Fruit fly (Drosophila melanogaster) whole organism, wandering third instar larva: ENCODE data around the gene Kaz.

Source experiments
- CG9705 ChIP-seq: fragments of 200-800 bp; sonication (Bioruptor generic); optimal IDR thresholded peaks from 2 replicates; lab custom pipeline; 2018; ENCODE audit warnings: missing biosample characterization, mild to moderate bottlenecking, missing genetic modification characterization
- CrebA ChIP-seq: fragments of 200-800 bp; sonication (Bioruptor generic); optimal IDR thresholded peaks from 2 replicates; lab custom pipeline; 2016; ENCODE audit warnings: missing biosample characterization, mild to moderate bottlenecking, missing genetic modification characterization, borderline replicate concordance
- Dfd ChIP-seq: fragments of >200 bp; optimal IDR thresholded peaks from 2 replicates; lab custom pipeline; 2017; ENCODE audit warnings: missing biosample characterization, missing genetic modification characterization
- Dif ChIP-seq: fragments of 200-275, 200-300 bp; sonication (Bioruptor generic); optimal IDR thresholded peaks from 2 replicates; lab custom pipeline; 2018; ENCODE audit warnings: missing biosample characterization, missing genetic modification characterization; ENCODE audit not compliant: partially characterized antibody
- HLH106 ChIP-seq: fragments of 200-800 bp; optimal IDR thresholded peaks from 3 replicates; lab custom pipeline; 2019; ENCODE audit warnings: missing biosample characterization, mild to moderate bottlenecking, missing genetic modification characterization, moderate library complexity
- Hr78 ChIP-seq: fragments of >200 bp; optimal IDR thresholded peaks from 2 replicates; lab custom pipeline; 2017; ENCODE audit warnings: missing biosample characterization, missing genetic modification characterization
- Hr83 ChIP-seq: fragments of 200-300 bp; sonication (Bioruptor generic); optimal IDR thresholded peaks from 2 replicates; lab custom pipeline; 2016; ENCODE audit warnings: missing biosample characterization, mild to moderate bottlenecking, missing genetic modification characterization, moderate library complexity; ENCODE audit not compliant: poor library complexity, severe bottlenecking
- Jra ChIP-seq: sonication (Bioruptor generic); optimal IDR thresholded peaks from 2 replicates; lab custom pipeline; 2016; ENCODE audit warnings: missing biosample characterization, missing genetic modification characterization
- Mio ChIP-seq: sonication (Bioruptor generic); optimal IDR thresholded peaks from 2 replicates; lab custom pipeline; 2016; ENCODE audit warnings: missing biosample characterization, missing genetic modification characterization
- Myc ChIP-seq: fragments of >200 bp; optimal IDR thresholded peaks from 2 replicates; lab custom pipeline; 2017
- N ChIP-seq: fragments of >200 bp; optimal IDR thresholded peaks from 2 replicates; lab custom pipeline; 2018; ENCODE audit warnings: missing biosample characterization, missing external identifiers, missing genetic modification characterization
- OdsH ChIP-seq: fragments of 200-800 bp; sonication (Bioruptor generic); optimal IDR thresholded peaks from 2 replicates; lab custom pipeline; 2016; ENCODE audit warnings: missing biosample characterization, mild to moderate bottlenecking, missing genetic modification characterization
- Rel ChIP-seq, 2 experiments: fragments of 200-800 bp; sonication (Bioruptor generic) in 1 of 2; optimal IDR thresholded peaks; 2 replicates in 1 of 2; 3 replicates in 1 of 2; lab custom pipeline; 2016 to 2019; ENCODE audit warnings: mild to moderate bottlenecking in 2 of 2, missing biosample characterization in 2 of 2, missing genetic modification characterization in 2 of 2, moderate library complexity in 1 of 2
- Sp1 ChIP-seq: fragments of 200-800 bp; sonication (Bioruptor generic); optimal IDR thresholded peaks from 3 replicates; lab custom pipeline; 2019; ENCODE audit warnings: missing biosample characterization, mild to moderate bottlenecking, missing genetic modification characterization, moderate library complexity
- Vsx2 ChIP-seq: fragments of 200-300, 225-300 bp; sonication (Bioruptor generic); optimal IDR thresholded peaks from 2 replicates; lab custom pipeline; 2018; ENCODE audit warnings: missing biosample characterization, missing genetic modification characterization; ENCODE audit not compliant: partially characterized antibody
- br ChIP-seq: fragments of 200-800 bp; sonication (Bioruptor generic); optimal IDR thresholded peaks from 2 replicates; lab custom pipeline; 2016; ENCODE audit warnings: missing biosample characterization, missing genetic modification characterization
- brk ChIP-seq: fragments of 200-800 bp; sonication (Bioruptor generic); optimal IDR thresholded peaks from 2 replicates; lab custom pipeline; 2016; ENCODE audit warnings: missing biosample characterization, mild to moderate bottlenecking, missing genetic modification characterization
- dl ChIP-seq, 2 experiments: fragments of 175-275, 200-275 bp in 1 of 2; fragments of 200-275 bp in 1 of 2; sonication (Bioruptor generic); optimal IDR thresholded peaks; lab custom pipeline; 2018; ENCODE audit warnings: mild to moderate bottlenecking in 2 of 2, missing biosample characterization in 2 of 2, missing genetic modification characterization in 2 of 2, moderate library complexity in 2 of 2; ENCODE audit not compliant: partially characterized antibody in 2 of 2, insufficient read depth in 1 of 2
- dsf ChIP-seq: sonication (Bioruptor generic); optimal IDR thresholded peaks from 2 replicates; lab custom pipeline; 2016; ENCODE audit warnings: missing biosample characterization, missing genetic modification characterization, borderline replicate concordance
- ey ChIP-seq: fragments of 200-800 bp; sonication (Bioruptor generic); optimal IDR thresholded peaks from 2 replicates; lab custom pipeline; 2016; ENCODE audit warnings: missing biosample characterization, missing genetic modification characterization
- foxo ChIP-seq, 2 experiments: fragments of 200-800 bp; sonication (Bioruptor generic); optimal IDR thresholded peaks; 2 replicates in 1 of 2; 3 replicates in 1 of 2; lab custom pipeline; 2016 to 2017; ENCODE audit warnings: missing biosample characterization in 2 of 2, missing genetic modification characterization in 2 of 2
- fru ChIP-seq: fragments of 200-800 bp; sonication (Bioruptor generic); optimal IDR thresholded peaks from 3 replicates; lab custom pipeline; 2016; ENCODE audit warnings: missing biosample characterization, mild to moderate bottlenecking, missing genetic modification characterization
- h ChIP-seq: fragments of 200-800 bp; sonication (Bioruptor generic); optimal IDR thresholded peaks from 3 replicates; lab custom pipeline; 2016; ENCODE audit warnings: missing biosample characterization, mild to moderate bottlenecking, missing genetic modification characterization
- jim ChIP-seq: fragments of 175-275, 200-325 bp; sonication (Bioruptor generic); optimal IDR thresholded peaks from 2 replicates; lab custom pipeline; 2016; ENCODE audit warnings: missing biosample characterization, mild to moderate bottlenecking, missing genetic modification characterization
- lola ChIP-seq: fragments of >200 bp; optimal IDR thresholded peaks from 2 replicates; lab custom pipeline; 2017; ENCODE audit warnings: missing biosample characterization, missing genetic modification characterization
- pan ChIP-seq: fragments of >200 bp; optimal IDR thresholded peaks from 2 replicates; lab custom pipeline; 2017
- psq ChIP-seq: fragments of 200-800 bp; sonication (Bioruptor generic); optimal IDR thresholded peaks from 3 replicates; lab custom pipeline; 2017; ENCODE audit warnings: missing biosample characterization, mild to moderate bottlenecking, missing genetic modification characterization, moderate library complexity
- rgr ChIP-seq: fragments of 200-800 bp; sonication (Bioruptor generic); optimal IDR thresholded peaks from 3 replicates; lab custom pipeline; 2016; ENCODE audit warnings: missing biosample characterization, mild to moderate bottlenecking, missing genetic modification characterization
- sage ChIP-seq: fragments of 200-800 bp; sonication (Bioruptor generic); optimal IDR thresholded peaks from 2 replicates; lab custom pipeline; 2016; ENCODE audit warnings: missing biosample characterization, mild to moderate bottlenecking, missing genetic modification characterization
- sv ChIP-seq: fragments of 200-800 bp; sonication (Bioruptor generic); optimal IDR thresholded peaks from 3 replicates; lab custom pipeline; 2016; ENCODE audit warnings: missing biosample characterization, missing genetic modification characterization
- tai ChIP-seq: sonication (Bioruptor generic); optimal IDR thresholded peaks from 2 replicates; lab custom pipeline; 2016; ENCODE audit warnings: missing biosample characterization, missing genetic modification characterization
- usp ChIP-seq: fragments of >200 bp; optimal IDR thresholded peaks from 2 replicates; lab custom pipeline; 2017; ENCODE audit warnings: missing biosample characterization, missing genetic modification characterization

Kaz gene

dm6 chr3R:24875939-24876842 is 46.4 kb upstream of the Kaz start, which contains the start of gene CG3744 (continued):
- TF ChIP-seq ey (GFP tag; lab: Kevin White, UChicago) (peak; percentile 68), brk (no peak)

- TF ChIP-seq Vsx2 (GFP tag; lab: Kevin White, UChicago) (peak; percentile 28), Sp1 (peak; percentile 21), Myc (lab: Kevin White, UChicago) (peak; percentile 58), foxo (GFP tag; optimal IDR thresholded peaks at IDR 0.05; lab: Kevin White, UChicago) (no peak), Rel (GFP tag; optimal IDR thresholded peaks at IDR 0.05; lab: Kevin White, UChicago) (no peak), Rel (tag; optimal IDR thresholded peaks at IDR 0.05; lab: Kevin White, UChicago) (peak; percentile 50), sage (GFP tag; lab: Kevin White, UChicago) (no peak), CG9705 (peak; percentile 43), pan (no peak), ey (GFP tag; lab: Kevin White, UChicago) (peak; percentile 17), tai (no peak), N (GFP tag; lab: Kevin White, UChicago) (no peak), rgr (GFP tag; lab: Kevin White, UChicago) (peak; percentile 33)
Measured at dm6 chr3R:24870389-24871048, 40.8 kb upstream of the Kaz start, which contains the start of gene CycB3. Gene CycB3 (minus strand): TSS chr3R:24870816.

dm6 chr3R:24867956-24868355 is 38.2 kb upstream of the Kaz start:
- TF ChIP-seq Sp1 (no peak), HLH106 (no peak), dl (GFP tag; optimal IDR thresholded peaks at IDR 0.05; lab: Kevin White, UChicago; ENCODE audit: insufficient read depth in 1 of 2, partially characterized antibody in 2 of 2) (no peak), pan (no peak), usp (no peak), OdsH (GFP tag; lab: Kevin White, UChicago) (no peak), Dfd (GFP tag; lab: Kevin White, UChicago) (no peak), lola (GFP tag; lab: Kevin White, UChicago) (no peak), psq (no peak), Hr83 (GFP tag; lab: Kevin White, UChicago) (no peak), dsf (GFP tag; lab: Kevin White, UChicago) (no peak), jim (GFP tag; lab: Kevin White, UChicago) (no peak), Vsx2 (GFP tag; lab: Kevin White, UChicago) (no peak), Mio (GFP tag; lab: Kevin White, UChicago) (no peak), sv (GFP tag; lab: Kevin White, UChicago) (no peak), CrebA (GFP tag; lab: Kevin White, UChicago) (no peak), sage (GFP tag; lab: Kevin White, UChicago) (no peak), N (GFP tag; lab: Kevin White, UChicago) (no peak)

dm6 chr3R:24866976-24867375 is 37.2 kb upstream of the Kaz start:
- TF ChIP-seq Jra (no peak), sv (GFP tag; lab: Kevin White, UChicago) (no peak), Rel (GFP tag; optimal IDR thresholded peaks at IDR 0.05; lab: Kevin White, UChicago) (no peak), Rel (tag; optimal IDR thresholded peaks at IDR 0.05; lab: Kevin White, UChicago) (no peak), dsf (GFP tag; lab: Kevin White, UChicago) (no peak), Myc (lab: Kevin White, UChicago) (no peak), Mio (GFP tag; lab: Kevin White, UChicago) (no peak), Dif (GFP tag; lab: Kevin White, UChicago) (no peak), h (GFP tag; lab: Kevin White, UChicago) (no peak), br (no peak), foxo (GFP tag; optimal IDR thresholded peaks at IDR 0.05; lab: Kevin White, UChicago) (no peak), OdsH (GFP tag; lab: Kevin White, UChicago) (no peak), CG9705 (no peak), Hr83 (GFP tag; lab: Kevin White, UChicago) (no peak), Hr78 (GFP tag; lab: Kevin White, UChicago) (no peak), Dfd (GFP tag; lab: Kevin White, UChicago) (no peak), usp (no peak), fru (GFP tag; lab: Kevin White, UChicago) (no peak), dl (GFP tag; optimal IDR thresholded peaks at IDR 0.05; lab: Kevin White, UChicago; ENCODE audit: insufficient read depth in 1 of 2, partially characterized antibody in 2 of 2) (no peak), lola (GFP tag; lab: Kevin White, UChicago) (no peak)
